Fruit fly (Drosophila melanogaster): ENCODE measurements around the gene lmgA.

The lmgA gene

DNA sequence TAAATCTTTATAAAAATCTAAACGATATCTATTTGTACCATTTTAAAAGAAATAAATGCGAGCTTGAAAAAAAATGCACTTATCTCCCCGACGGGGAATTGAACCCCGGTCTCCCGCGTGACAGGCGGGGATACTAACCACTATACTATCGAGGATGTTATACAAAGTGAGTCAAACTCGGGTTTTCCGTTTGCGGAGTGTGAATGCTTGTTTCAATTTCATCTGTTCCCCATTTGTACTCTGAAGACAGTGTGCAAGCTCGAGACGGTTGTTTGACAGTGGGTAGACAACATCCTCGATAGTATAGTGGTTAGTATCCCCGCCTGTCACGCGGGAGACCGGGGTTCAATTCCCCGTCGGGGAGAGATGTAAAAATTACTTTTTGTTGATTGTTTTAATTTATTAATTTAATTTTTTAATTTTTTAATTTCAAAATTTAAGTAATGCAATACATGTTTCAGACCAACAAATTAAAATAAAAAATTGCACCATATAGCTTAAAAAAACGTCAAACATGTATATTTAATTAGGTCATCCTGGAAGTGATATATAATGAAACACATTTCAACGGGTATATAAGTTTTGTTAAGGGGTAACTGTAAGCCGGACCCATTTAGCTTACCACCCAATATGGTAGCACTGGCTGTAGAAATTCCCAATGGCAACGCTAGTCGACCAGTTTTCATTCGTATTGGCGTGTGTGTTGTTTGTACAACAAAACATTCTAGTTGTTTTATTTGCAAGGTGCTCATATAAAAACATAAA lies 13.2 kb upstream of the lmgA start, which contains the start of gene Sema1a (continued):
- TF ChIP-seq hbn (GFP tag; IDR thresholded peaks at IDR 0.05; ENCODE audit: partially characterized antibody) = peak; percentile 77
- TF ChIP-seq CG13123 (GFP tag; optimal IDR thresholded peaks at IDR 0.05) = peak; percentile 41
- TF ChIP-seq CG2202 (tag; optimal IDR thresholded peaks at IDR 0.05) = peak; percentile 31
- TF ChIP-seq CG4360 (GFP tag; IDR thresholded peaks at IDR 0.05) = no peak
- no peak for TF ChIP-seq CG31365 (tag; optimal IDR thresholded peaks at IDR 0.05)
- TF ChIP-seq CG17568 (GFP tag; optimal IDR thresholded peaks at IDR 0.05) = no peak
- TF ChIP-seq Sry-δ (GFP tag; optimal IDR thresholded peaks at IDR 0.05) = no peak
- TF ChIP-seq CG1832 (GFP tag; optimal IDR thresholded peaks at IDR 0.05) = no peak
- TF ChIP-seq CG16813 (GFP tag; IDR thresholded peaks at IDR 0.05; ENCODE audit: partially characterized antibody) = peak; percentile 92
- no peak; the same call in 2 of the 3 replicates for TF ChIP-seq Mrtf (GFP tag; IDR thresholded peaks at IDR 0.05)
- peak; percentile 69 for TF ChIP-seq CG12391 (tag; optimal IDR thresholded peaks at IDR 0.05)
- TF ChIP-seq CG15601 (tag; optimal IDR thresholded peaks at IDR 0.05) = peak; percentile 34
- no peak for TF ChIP-seq Tbp (GFP tag; optimal IDR thresholded peaks at IDR 0.05)
- TF ChIP-seq p53 (GFP tag; optimal IDR thresholded peaks at IDR 0.05) = no peak
- TF ChIP-seq sob (GFP tag; IDR thresholded peaks at IDR 0.05) = peak; percentile 75; the same call in 1 of the 2 replicates
- peak; percentile 89 for TF ChIP-seq ci (GFP tag; IDR thresholded peaks at IDR 0.05)
- peak; percentile 3 for TF ChIP-seq CG1529 (GFP tag; optimal IDR thresholded peaks at IDR 0.05)
- TF ChIP-seq Dfd (GFP tag; optimal IDR thresholded peaks at IDR 0.05) = no peak
- peak; percentile 46 for TF ChIP-seq ATbp (GFP tag; optimal IDR thresholded peaks at IDR 0.05)
- TF ChIP-seq gsb (GFP tag; IDR thresholded peaks at IDR 0.05) = no peak
- TF ChIP-seq CG17359 (tag; optimal IDR thresholded peaks at IDR 0.05) = peak; percentile 57
- no peak; the same call in 2 of the 3 replicates for TF ChIP-seq Optix (GFP tag; IDR thresholded peaks at IDR 0.05)
- TF ChIP-seq CG1647 (GFP tag; optimal IDR thresholded peaks at IDR 0.05) = peak; percentile 24
- peak; percentile 62 for TF ChIP-seq Bteb2 (GFP tag; optimal IDR thresholded peaks at IDR 0.05)
- no peak for TF ChIP-seq Sox100B (GFP tag; optimal IDR thresholded peaks at IDR 0.05)
- TF ChIP-seq hth (optimal IDR thresholded peaks at IDR 0.05) = no peak
- peak; percentile 40 for TF ChIP-seq pzg (GFP tag; optimal IDR thresholded peaks at IDR 0.05)
- TF ChIP-seq jigr1 (GFP tag; IDR thresholded peaks at IDR 0.05) = no peak; the same call in 2 of the 3 replicates
- no peak for TF ChIP-seq grn (GFP tag; optimal IDR thresholded peaks at IDR 0.05)
- no peak for TF ChIP-seq tll (GFP tag; optimal IDR thresholded peaks at IDR 0.05)
- no peak for TF ChIP-seq Lpt (GFP tag; optimal IDR thresholded peaks at IDR 0.05)
- no peak for TF ChIP-seq prd (optimal IDR thresholded peaks at IDR 0.05)
- TF ChIP-seq prd (GFP tag; IDR thresholded peaks at IDR 0.05) = peak; percentile 80
- TF ChIP-seq Ptx1 (GFP tag; IDR thresholded peaks at IDR 0.05) = peak; percentile 68
- peak; percentile 33 for TF ChIP-seq disco-r (GFP tag; optimal IDR thresholded peaks at IDR 0.05)
- TF ChIP-seq CG13296 (GFP tag; optimal IDR thresholded peaks at IDR 0.05) = peak; percentile 55
- peak; percentile 33; the same call in 2 of the 3 replicates for TF ChIP-seq croc (GFP tag; conservative IDR thresholded peaks at IDR 0.05)
- TF ChIP-seq CG12155 (GFP tag; optimal IDR thresholded peaks at IDR 0.05) = peak; percentile 48
- TF ChIP-seq so (GFP tag; IDR thresholded peaks at IDR 0.05) = peak; percentile 65; the same call in 2 of the 3 replicates
- TF ChIP-seq CG5245 (GFP tag; optimal IDR thresholded peaks at IDR 0.05) = peak; percentile 11
- peak; percentile 25 for TF ChIP-seq CG10654 (GFP tag; optimal IDR thresholded peaks at IDR 0.05)
- TF ChIP-seq H2.0 (GFP tag; IDR thresholded peaks at IDR 0.05) = peak; percentile 76
- TF ChIP-seq da (GFP tag; optimal IDR thresholded peaks at IDR 0.05) = peak; percentile 25
- no peak for TF ChIP-seq Sry-β (GFP tag; optimal IDR thresholded peaks at IDR 0.05)
- peak; percentile 42 for TF ChIP-seq Lhr (GFP tag; optimal IDR thresholded peaks at IDR 0.05)
- TF ChIP-seq CG11398 (GFP tag; optimal IDR thresholded peaks at IDR 0.05) = no peak
- TF ChIP-seq chm (GFP tag; IDR thresholded peaks at IDR 0.05) = peak; percentile 73
- TF ChIP-seq dysf (GFP tag; IDR thresholded peaks at IDR 0.05) = peak; percentile 69; the same call in 2 of the 3 replicates
- TF ChIP-seq peb (GFP tag; IDR thresholded peaks at IDR 0.05) = no peak
- peak; percentile 47 for TF ChIP-seq CG17829 (tag; optimal IDR thresholded peaks at IDR 0.05)
